Worm (Caenorhabditis elegans): ENCODE results near the gene R02F11.11.

DNA sequence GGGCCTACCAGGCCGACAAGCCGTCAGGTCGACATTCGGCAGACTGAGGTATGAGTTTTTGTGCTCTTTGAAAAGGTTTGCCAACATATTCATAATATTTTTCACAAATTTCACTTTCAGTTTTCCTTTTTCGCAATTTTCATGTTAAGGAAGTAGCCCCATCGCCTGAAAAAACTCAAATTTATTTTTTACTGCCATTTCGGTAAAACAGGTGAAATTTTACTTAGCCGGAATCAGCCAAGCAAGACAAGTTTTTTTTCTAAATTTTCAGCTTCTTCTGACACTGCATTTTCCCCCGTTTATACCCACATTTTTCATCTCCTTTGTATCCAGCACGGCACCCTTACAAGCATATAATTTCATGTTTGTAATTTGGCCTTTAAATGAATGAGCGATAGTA lies at the start of gene R02F11.11:
- TF ChIP-seq med-1 (GFP tag; optimal IDR thresholded peaks at IDR 0.05; ENCODE audit: insufficient read depth) (no peak), cog-1 (tag; optimal IDR thresholded peaks at IDR 0.05) (no peak)

All from whole organism, midembryonic.